Worm (Caenorhabditis elegans): ENCODE data around the gene srw-134.

- TF ChIP-seq him-1 (tag; optimal IDR thresholded peaks at IDR 0.05) (no peak), dao-5 (tag; optimal IDR thresholded peaks at IDR 0.05) (no peak)
Observed at ce11 chrV:4112516-4112915, at the start of gene srw-134.
